Worm (Caenorhabditis elegans) whole organism, early embryonic: ENCODE data around the gene dyf-6.
A peak's percentile ranks its signal among the peaks of the same experiment; 100 is the strongest.

Experiments used
- B0310.2 ChIP-seq: sonication (generic microtip); optimal IDR thresholded peaks from 2 replicates; lab custom pipeline; 2016; ENCODE audit warnings: mild to moderate bottlenecking, missing genetic modification characterization, missing compliant biosample characterization
- F13C5.2 ChIP-seq: sonication (generic microtip); optimal IDR thresholded peaks from 2 replicates; lab custom pipeline; 2017; ENCODE audit warnings: mild to moderate bottlenecking, missing genetic modification characterization, inconsistent platforms, missing compliant biosample characterization
- aly-1 ChIP-seq: sonication (generic microtip); optimal IDR thresholded peaks from 2 replicates; lab custom pipeline; 2016; ENCODE audit warnings: missing genetic modification characterization, missing compliant biosample characterization
- ama-1 ChIP-seq: fragments of 150-350 bp; optimal IDR thresholded peaks from 2 replicates; lab custom pipeline; 2014
- ceh-13 ChIP-seq: fragments of 200-800 bp; sonication (Bioruptor generic); optimal IDR thresholded peaks from 2 replicates; lab custom pipeline; 2018; ENCODE audit warnings: mild to moderate bottlenecking, missing genetic modification characterization, missing compliant biosample characterization
- ceh-36 ChIP-seq: sonication (generic microtip); optimal IDR thresholded peaks from 2 replicates; lab custom pipeline; 2016; ENCODE audit warnings: missing genetic modification characterization, inconsistent platforms, missing compliant biosample characterization
- ets-7 ChIP-seq: sonication (generic microtip); optimal IDR thresholded peaks from 2 replicates; lab custom pipeline; 2016; ENCODE audit warnings: missing genotype, missing genetic modification characterization, missing compliant biosample characterization
- flt-1 ChIP-seq: fragments of 200-800 bp; sonication (Bioruptor generic); IDR thresholded peaks from 2 replicates; pipeline ENCODE4 v1.3.6; 2022; ENCODE audit warnings: missing genetic modification characterization, missing compliant biosample characterization
- hmbx-1 ChIP-seq: sonication (generic microtip); optimal IDR thresholded peaks from 2 replicates; lab custom pipeline; 2016; ENCODE audit warnings: mild to moderate bottlenecking, missing genetic modification characterization, missing compliant biosample characterization
- hmg-4 ChIP-seq: fragments of 200-800 bp; sonication (Bioruptor generic); optimal IDR thresholded peaks from 2 replicates; lab custom pipeline; 2018; ENCODE audit warnings: mild to moderate bottlenecking, missing genetic modification characterization, missing compliant biosample characterization
- hnd-1 ChIP-seq: sonication (generic microtip); optimal IDR thresholded peaks from 2 replicates; lab custom pipeline; 2016; ENCODE audit warnings: missing genetic modification characterization, missing compliant biosample characterization
- pes-1 ChIP-seq: fragments of 200-800 bp; sonication (Bioruptor generic); IDR thresholded peaks from 2 replicates; pipeline ENCODE4 v1.3.6; 2022; ENCODE audit warnings: missing genetic modification reagents, missing genetic modification characterization, missing compliant biosample characterization
- scrt-1 ChIP-seq: fragments of 200-800 bp; sonication (Bioruptor generic); IDR thresholded peaks from 2 replicates; pipeline ENCODE4 v1.3.6; 2022; ENCODE audit warnings: missing genetic modification characterization, missing compliant biosample characterization
- sea-1 ChIP-seq: fragments of 200-800 bp; sonication (Bioruptor generic); conservative IDR thresholded peaks from 2 replicates; pipeline ENCODE4 v1.3.6; 2022; ENCODE audit warnings: missing genetic modification characterization, missing compliant biosample characterization
- tbx-11 ChIP-seq: fragments of 200-800 bp; sonication (Bioruptor generic); IDR thresholded peaks from 2 replicates; pipeline ENCODE4 v1.3.6; 2022; ENCODE audit warnings: missing genetic modification characterization, missing compliant biosample characterization
- tbx-37 ChIP-seq: fragments of 200-800 bp; sonication (Bioruptor generic); conservative IDR thresholded peaks from 2 replicates; pipeline ENCODE4 v1.3.6; 2022; ENCODE audit warnings: missing genetic modification reagents, missing genetic modification characterization, missing compliant biosample characterization
- tra-4 ChIP-seq: sonication (generic microtip); optimal IDR thresholded peaks from 2 replicates; lab custom pipeline; 2017; ENCODE audit warnings: missing genetic modification characterization, missing compliant biosample characterization

The dyf-6 gene

DNA sequence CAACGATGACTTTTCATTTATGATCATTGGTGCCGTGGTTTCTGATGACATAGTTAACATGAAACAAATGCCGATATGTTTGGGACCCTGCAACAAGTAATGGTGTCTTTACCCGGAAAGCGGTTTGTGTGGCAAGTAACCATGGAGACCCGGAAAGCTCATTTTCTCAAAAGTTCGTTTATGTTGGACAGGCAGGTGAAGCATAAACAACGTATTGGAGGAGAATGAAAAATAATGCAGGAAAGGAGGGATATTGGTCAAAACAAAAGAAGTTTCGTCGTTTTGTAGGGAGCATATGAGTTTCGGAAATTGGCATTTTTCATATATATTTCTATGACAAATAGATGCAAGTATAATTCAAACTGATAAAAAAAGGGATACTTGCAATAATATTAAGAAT is at the start of gene dyf-6:
Gene dyf-6 (minus strand): TSS at position 101 of the 400 bp plus-strand sequence.
- TF ChIP-seq hnd-1 (tag; lab: Kevin White, UChicago) (no peak), hmbx-1 (no peak), tbx-37 (GFP tag; lab: Robert Waterston, UW) (no peak), hmg-4 (no peak), F13C5.2 (tag; lab: Kevin White, UChicago) (no peak), tbx-11 (no peak), B0310.2 (tag; lab: Kevin White, UChicago) (no peak)

DNA sequence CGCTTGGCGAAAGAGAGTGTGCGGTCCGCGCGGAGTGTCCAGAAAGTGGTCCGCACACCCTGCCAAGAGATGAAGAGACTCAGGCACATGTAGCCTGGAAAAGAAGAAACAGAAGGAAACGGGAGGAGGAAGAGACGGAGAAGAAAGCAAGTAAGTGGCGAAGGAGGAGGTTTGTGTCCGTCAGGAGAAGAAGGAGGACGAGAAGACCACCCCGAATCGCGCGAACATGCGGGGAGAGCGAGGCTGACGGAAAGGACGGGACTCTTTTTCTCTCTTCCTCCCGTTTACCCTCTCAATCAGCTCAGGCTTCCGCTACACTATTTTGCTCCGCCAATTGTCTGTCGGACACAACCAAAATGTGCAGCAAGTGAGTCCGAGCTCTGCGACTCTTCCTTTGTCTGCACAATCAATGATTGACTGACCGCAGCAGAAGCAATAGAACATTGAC is 49.2 kb upstream of the dyf-6 start:
- TF ChIP-seq ets-7, result peak; percentile 71
- peak; percentile 92 for TF ChIP-seq hmg-4
- no peak for TF ChIP-seq scrt-1 (GFP tag; lab: Robert Waterston, UW)
- peak; percentile 58 for TF ChIP-seq F13C5.2 (tag; lab: Kevin White, UChicago)
- TF ChIP-seq flt-1 (GFP tag; lab: Robert Waterston, UW), result peak; percentile 3; the same call in 1 of the 2 replicates
- TF ChIP-seq pes-1 (GFP tag; lab: Robert Waterston, UW), result no peak

DNA sequence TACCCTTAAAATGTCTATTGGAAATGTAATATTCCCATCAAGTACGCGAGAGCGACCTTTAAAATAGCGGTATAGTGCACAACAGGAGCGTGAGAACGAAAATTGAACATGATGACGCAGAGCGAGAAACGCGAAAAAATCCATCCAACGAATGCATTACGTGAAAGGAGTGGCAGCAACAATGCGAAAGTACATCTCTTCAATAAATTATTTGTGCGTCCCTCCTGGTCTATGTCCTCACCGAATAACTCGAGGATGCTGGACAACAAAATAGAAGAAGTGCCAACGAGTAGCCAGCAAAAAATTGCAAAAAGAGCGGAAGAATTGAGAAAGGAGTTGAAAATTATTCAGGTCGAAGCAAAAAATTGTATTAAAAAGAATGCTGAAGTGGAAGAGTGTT is 47.6 kb upstream of the dyf-6 start:
- no peak for TF ChIP-seq ama-1 (lab: Kevin White, UChicago)
- TF ChIP-seq hnd-1 (tag; lab: Kevin White, UChicago), result no peak
- no peak for TF ChIP-seq sea-1 (GFP tag; lab: Robert Waterston, UW)
- TF ChIP-seq ets-7, result no peak
- TF ChIP-seq tbx-37 (GFP tag; lab: Robert Waterston, UW), result no peak
- TF ChIP-seq tbx-11, result no peak
- no peak for TF ChIP-seq scrt-1 (GFP tag; lab: Robert Waterston, UW)

DNA sequence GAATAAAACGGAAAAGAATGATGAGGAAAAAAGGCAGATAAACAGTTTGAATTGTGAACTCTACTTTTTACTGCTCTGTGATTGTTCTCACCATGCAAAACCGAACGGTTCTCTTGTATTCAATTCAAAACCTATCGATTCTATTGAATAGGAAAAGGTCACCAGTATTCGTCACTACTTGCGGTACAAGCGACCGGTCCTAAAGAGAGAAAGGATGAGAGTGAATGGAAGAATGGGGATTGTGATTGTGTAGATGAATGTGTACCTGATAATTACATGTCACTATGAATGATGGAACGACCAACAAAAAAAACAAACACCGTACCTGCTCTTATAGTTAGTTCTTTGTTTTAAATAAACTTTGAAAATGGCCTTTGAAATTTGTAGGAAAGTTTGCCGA is 46.5 kb upstream of the dyf-6 start:
- no peak for TF ChIP-seq ceh-13

DNA sequence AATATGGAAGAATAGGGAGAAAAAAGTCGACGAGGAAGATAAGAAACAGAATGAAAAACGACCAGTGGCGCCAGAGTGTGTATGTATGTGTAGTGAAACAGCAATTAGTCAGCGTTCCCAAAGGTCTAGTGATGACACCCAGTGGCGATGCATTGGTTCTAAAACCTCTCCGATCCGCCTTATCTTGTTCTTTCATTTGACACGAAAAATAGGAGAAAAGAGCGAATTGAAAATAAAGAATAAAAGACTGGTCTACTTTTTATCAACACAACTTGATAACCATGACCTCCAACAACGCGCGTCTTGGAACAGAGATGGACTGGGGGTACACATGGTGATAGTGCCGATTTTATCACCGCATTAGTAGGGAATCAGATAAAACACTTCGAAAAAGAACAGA is 44.6 kb upstream of the dyf-6 start:
- no peak for TF ChIP-seq flt-1 (GFP tag; lab: Robert Waterston, UW)
- no peak for TF ChIP-seq tbx-11
- TF ChIP-seq tra-4 (tag; lab: Kevin White, UChicago), result no peak
- TF ChIP-seq B0310.2 (tag; lab: Kevin White, UChicago), result no peak
- no peak for TF ChIP-seq hnd-1 (tag; lab: Kevin White, UChicago)
- no peak for TF ChIP-seq ama-1 (lab: Kevin White, UChicago)
- no peak for TF ChIP-seq ets-7
- no peak for TF ChIP-seq aly-1 (tag; lab: Kevin White, UChicago)
- TF ChIP-seq pes-1 (GFP tag; lab: Robert Waterston, UW), result no peak
- TF ChIP-seq hmg-4, result no peak
- TF ChIP-seq ceh-13, result no peak
- TF ChIP-seq hmbx-1, result no peak

DNA sequence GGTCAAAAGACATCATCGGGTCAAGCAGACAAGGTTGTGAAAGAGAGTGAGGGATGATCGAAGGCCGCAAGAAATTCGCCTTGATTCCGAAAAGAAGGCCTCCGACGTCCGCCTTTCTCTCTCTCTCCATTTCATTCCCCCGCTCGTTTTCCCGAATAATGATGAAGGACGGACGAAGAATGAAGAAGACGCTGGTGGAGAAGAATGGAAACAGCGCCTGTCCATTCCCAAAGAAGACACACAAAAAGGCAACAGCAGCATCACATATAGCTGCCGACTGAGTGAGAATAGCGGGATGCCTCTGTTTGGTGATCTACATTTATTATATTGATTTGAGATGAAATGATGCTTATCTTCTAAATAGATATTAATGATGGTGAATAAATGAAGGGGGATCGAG is 42.9 kb upstream of the dyf-6 start:
- peak; percentile 18 for TF ChIP-seq hmg-4
- no peak for TF ChIP-seq tbx-37 (GFP tag; lab: Robert Waterston, UW)
- TF ChIP-seq ets-7, result no peak
- no peak for TF ChIP-seq aly-1 (tag; lab: Kevin White, UChicago)

DNA sequence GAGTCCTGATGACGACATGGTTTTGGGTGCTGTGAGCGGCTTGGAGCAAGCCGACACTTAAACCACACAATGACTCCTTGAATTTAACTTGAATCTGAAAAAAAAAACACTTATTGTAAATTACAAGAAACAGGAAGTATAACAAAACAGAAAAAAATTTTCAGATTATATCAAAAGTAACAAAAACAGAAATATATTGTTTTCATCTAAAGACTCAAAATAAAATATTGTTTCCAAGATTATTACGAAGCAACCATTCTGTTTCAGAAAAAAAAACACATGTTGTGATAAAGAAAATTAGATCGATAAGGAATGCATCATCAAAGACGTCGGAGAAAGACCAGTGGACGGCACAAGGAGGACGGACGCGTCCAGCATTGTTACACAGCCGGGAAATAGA is 42.2 kb upstream of the dyf-6 start, which contains the start of gene mig-15:
Gene mig-15 (minus strand): TSS at position 101 of the 400 bp plus-strand sequence.
- TF ChIP-seq ama-1 (lab: Kevin White, UChicago) (no peak), pes-1 (GFP tag; lab: Robert Waterston, UW) (no peak), tbx-37 (GFP tag; lab: Robert Waterston, UW) (no peak), hmbx-1 (no peak), ets-7 (no peak)

DNA sequence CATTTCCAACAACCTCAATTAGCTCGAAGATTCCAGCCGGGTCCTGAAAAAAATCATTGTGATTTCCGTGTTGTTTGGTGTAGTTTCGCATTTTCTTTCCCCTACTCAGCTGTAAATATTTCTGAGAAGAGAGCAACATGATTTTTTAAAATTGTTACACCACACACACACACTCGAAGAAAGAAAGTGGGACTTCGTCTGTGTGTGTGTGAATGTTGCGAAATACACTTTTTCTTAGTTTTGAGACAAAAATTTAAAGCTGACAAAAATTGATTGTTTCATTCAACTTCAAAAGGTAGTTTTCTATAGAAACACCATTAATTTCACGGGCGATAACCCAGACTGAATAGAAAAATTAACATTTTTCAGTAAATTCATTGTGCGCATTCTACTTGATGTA is 41.8 kb upstream of the dyf-6 start:
- TF ChIP-seq flt-1 (GFP tag; lab: Robert Waterston, UW), result no peak
- TF ChIP-seq hmbx-1, result no peak
- no peak for TF ChIP-seq tbx-11
- TF ChIP-seq F13C5.2 (tag; lab: Kevin White, UChicago), result no peak
- TF ChIP-seq scrt-1 (GFP tag; lab: Robert Waterston, UW), result no peak
- TF ChIP-seq aly-1 (tag; lab: Kevin White, UChicago), result no peak
- no peak for TF ChIP-seq sea-1 (GFP tag; lab: Robert Waterston, UW)
- no peak for TF ChIP-seq ama-1 (lab: Kevin White, UChicago)
- no peak for TF ChIP-seq ceh-36 (tag; lab: Kevin White, UChicago)
- no peak for TF ChIP-seq hnd-1 (tag; lab: Kevin White, UChicago)

DNA sequence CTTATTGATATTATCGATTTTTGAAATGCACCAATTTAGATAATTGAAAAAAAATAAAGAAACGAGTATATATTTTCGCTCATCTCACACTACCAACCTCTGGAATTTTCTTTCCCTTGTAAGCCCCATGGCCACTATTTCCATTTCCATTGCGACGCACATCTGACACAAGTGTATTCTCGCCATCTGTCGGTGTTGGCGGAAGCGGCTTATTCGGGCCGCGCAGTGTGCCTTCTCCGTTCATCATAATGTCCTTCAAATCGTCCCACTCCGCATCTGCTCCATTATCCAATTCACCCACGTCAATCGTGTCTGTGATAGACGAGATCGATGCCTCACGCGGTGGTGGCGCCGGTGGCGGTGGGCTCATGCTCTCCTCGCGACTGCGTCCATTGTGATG is 38.4 kb upstream of the dyf-6 start:
- TF ChIP-seq sea-1 (GFP tag; lab: Robert Waterston, UW) (0 out of 2 replicates have a peak, but pooled peaks have one; percentile 47), pes-1 (GFP tag; lab: Robert Waterston, UW) (no peak)

DNA sequence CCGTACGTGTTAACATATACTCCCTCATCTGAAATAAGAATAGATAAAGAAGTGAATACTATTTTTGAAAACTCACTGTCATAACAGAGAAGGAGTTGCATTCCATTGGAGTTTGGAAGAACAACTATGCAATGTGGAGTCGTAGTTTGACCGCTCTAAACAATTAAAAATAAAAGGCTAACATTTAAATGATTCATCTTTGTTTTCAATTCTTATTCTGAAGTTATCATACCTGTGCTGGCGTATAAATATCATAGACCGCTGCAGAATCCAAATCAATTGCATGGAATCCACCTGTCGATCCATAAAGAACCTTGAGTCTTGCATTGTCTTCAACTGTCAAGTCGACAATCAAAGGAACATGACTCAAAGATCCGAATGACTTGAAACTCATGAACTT is 36.4 kb upstream of the dyf-6 start:
- TF ChIP-seq ceh-36 (tag; lab: Kevin White, UChicago), result no peak
- no peak for TF ChIP-seq ets-7
- TF ChIP-seq ama-1 (lab: Kevin White, UChicago), result no peak
- TF ChIP-seq aly-1 (tag; lab: Kevin White, UChicago), result no peak
- no peak for TF ChIP-seq F13C5.2 (tag; lab: Kevin White, UChicago)
- TF ChIP-seq hnd-1 (tag; lab: Kevin White, UChicago), result no peak
- no peak for TF ChIP-seq flt-1 (GFP tag; lab: Robert Waterston, UW)
- TF ChIP-seq hmg-4, result no peak
- TF ChIP-seq ceh-13, result no peak
- TF ChIP-seq tra-4 (tag; lab: Kevin White, UChicago), result no peak
- TF ChIP-seq tbx-11, result no peak
- no peak for TF ChIP-seq sea-1 (GFP tag; lab: Robert Waterston, UW)
- TF ChIP-seq tbx-37 (GFP tag; lab: Robert Waterston, UW), result no peak
- TF ChIP-seq scrt-1 (GFP tag; lab: Robert Waterston, UW), result no peak
